Fruit fly (Drosophila melanogaster) whole organism, embryonic: ENCODE measurements around the gene CG13616.

Experiments
- Abd-B ChIP-seq: fragments of 200-800 bp; sonication (Bioruptor generic); optimal IDR thresholded peaks from 2 replicates; lab custom pipeline; 2018; ENCODE audit warnings: missing biosample characterization, mild to moderate bottlenecking, missing genetic modification characterization, moderate library complexity
- Aef1 ChIP-seq: fragments of 200-800 bp; sonication (Bioruptor generic); IDR thresholded peaks from 3 replicates; pipeline ENCODE4 v1.3.6; 2022; ENCODE audit warnings: missing biosample characterization, missing genetic modification characterization
- B-H1 ChIP-seq: fragments of 200-800 bp; sonication (Bioruptor generic); IDR thresholded peaks from 3 replicates; pipeline ENCODE4 v1.3.6; 2022; ENCODE audit warnings: missing biosample characterization, missing genetic modification characterization
- Bteb2 ChIP-seq: fragments of 200-800 bp; sonication (Bioruptor generic); optimal IDR thresholded peaks from 2 replicates; lab custom pipeline; 2016; ENCODE audit warnings: missing biosample characterization, missing genetic modification characterization
- CG12769 ChIP-seq: fragments of 200-800 bp; sonication (Bioruptor generic); optimal IDR thresholded peaks from 2 replicates; lab custom pipeline; 2019; ENCODE audit warnings: missing biosample characterization, mild to moderate bottlenecking, missing genetic modification characterization, moderate library complexity
- CG13624 ChIP-seq: fragments of 200-800 bp; sonication (Bioruptor generic); optimal IDR thresholded peaks from 2 replicates; lab custom pipeline; 2016; ENCODE audit warnings: missing biosample characterization, missing genetic modification characterization
- CG13775 ChIP-seq: fragments of 200-800 bp; sonication (Bioruptor generic); optimal IDR thresholded peaks from 3 replicates; lab custom pipeline; 2017; ENCODE audit warnings: missing biosample characterization, mild to moderate bottlenecking, missing genetic modification characterization
- CG13894 ChIP-seq: fragments of 200-800 bp; sonication (Bioruptor generic); optimal IDR thresholded peaks from 3 replicates; lab custom pipeline; 2018; ENCODE audit warnings: missing biosample characterization, mild to moderate bottlenecking, missing genetic modification characterization, moderate library complexity
- CG1602 ChIP-seq: fragments of 200-800 bp; sonication (Bioruptor generic); optimal IDR thresholded peaks from 3 replicates; lab custom pipeline; 2016; ENCODE audit warnings: missing biosample characterization, missing genetic modification characterization
- CG17385 ChIP-seq: fragments of 200-800 bp; sonication (Bioruptor generic); optimal IDR thresholded peaks from 3 replicates; lab custom pipeline; 2018; ENCODE audit warnings: missing biosample characterization, mild to moderate bottlenecking, missing genetic modification characterization
- CG17612 ChIP-seq: fragments of 200-800 bp; sonication (Bioruptor generic); IDR thresholded peaks from 2 replicates; pipeline ENCODE4 v1.3.6; 2022; ENCODE audit warnings: missing biosample characterization, missing genetic modification characterization
- CG1792 ChIP-seq: fragments of 200-800 bp; sonication (Bioruptor generic); optimal IDR thresholded peaks from 2 replicates; lab custom pipeline; 2016; ENCODE audit warnings: missing biosample characterization, missing genetic modification characterization
- CG18262 ChIP-seq: fragments of 200-800 bp; optimal IDR thresholded peaks from 3 replicates; lab custom pipeline; 2019; ENCODE audit warnings: missing biosample characterization, mild to moderate bottlenecking, missing genetic modification characterization, moderate library complexity
- CG18599 ChIP-seq: fragments of 200-800 bp; sonication (Bioruptor generic); optimal IDR thresholded peaks from 3 replicates; lab custom pipeline; 2017; ENCODE audit warnings: missing biosample characterization, missing genetic modification characterization, mild to moderate bottlenecking, moderate library complexity, missing genetic modification reagents
- CG3726 ChIP-seq: fragments of 200-800 bp; sonication (Bioruptor generic); IDR thresholded peaks from 3 replicates; pipeline ENCODE4, ENCODE4 v1.3.6; 2022; ENCODE audit warnings: missing biosample characterization, missing genetic modification characterization
- CG5245 ChIP-seq: fragments of 200-800 bp; sonication (Bioruptor generic); optimal IDR thresholded peaks from 3 replicates; lab custom pipeline; 2016; ENCODE audit warnings: missing biosample characterization, missing genetic modification characterization
- CG6854 ChIP-seq: fragments of 200-800 bp; sonication (Bioruptor generic); optimal IDR thresholded peaks from 3 replicates; lab custom pipeline; 2017; ENCODE audit warnings: missing biosample characterization, mild to moderate bottlenecking, missing genetic modification characterization
- CG7987 ChIP-seq: fragments of 200-800 bp; sonication (Bioruptor generic); optimal IDR thresholded peaks from 2 replicates; lab custom pipeline; 2018; ENCODE audit warnings: missing biosample characterization, mild to moderate bottlenecking, missing genetic modification characterization, moderate library complexity
- CG9437 ChIP-seq: fragments of 200-800 bp; sonication (Bioruptor generic); optimal IDR thresholded peaks from 2 replicates; lab custom pipeline; 2018; ENCODE audit warnings: missing biosample characterization, mild to moderate bottlenecking, missing genetic modification characterization
- Dek ChIP-seq: fragments of 200-800 bp; sonication (Bioruptor generic); optimal IDR thresholded peaks from 3 replicates; lab custom pipeline; 2019; ENCODE audit warnings: missing biosample characterization, mild to moderate bottlenecking, missing genetic modification characterization, moderate library complexity
- Eip74EF ChIP-seq, 2 experiments: fragments of 200-800 bp in 1 of 2; fragments of >200 bp in 1 of 2; sonication (Bioruptor generic) in 1 of 2; optimal IDR thresholded peaks; 2 replicates each; lab custom pipeline; 2017 to 2019; ENCODE audit warnings: missing biosample characterization in 2 of 2, missing genetic modification characterization in 2 of 2, mild to moderate bottlenecking in 1 of 2, moderate library complexity in 1 of 2
- Hmr ChIP-seq: fragments of 200-800 bp; sonication (Bioruptor generic); optimal IDR thresholded peaks from 3 replicates; lab custom pipeline; 2017; ENCODE audit warnings: mild to moderate bottlenecking, missing biosample characterization, missing genetic modification reagents, missing genetic modification characterization
- Hr3 ChIP-seq: fragments of 200-800 bp; sonication (Bioruptor generic); optimal IDR thresholded peaks from 3 replicates; lab custom pipeline; 2016; ENCODE audit warnings: missing biosample characterization, missing genetic modification characterization
- Lim3 ChIP-seq: fragments of 200-800 bp; sonication (Bioruptor generic); IDR thresholded peaks from 2 replicates; pipeline ENCODE4 v1.3.6; 2022; ENCODE audit warnings: missing biosample characterization, missing genetic modification characterization
- MBD-R2 ChIP-seq: fragments of 200-800 bp; sonication (Bioruptor generic); IDR thresholded peaks from 2 replicates; pipeline ENCODE4 v1.3.6; 2022; ENCODE audit warnings: missing biosample characterization, missing genetic modification characterization
- MESR4 ChIP-seq: fragments of 200-800 bp; sonication (Bioruptor generic); optimal IDR thresholded peaks from 2 replicates; lab custom pipeline; 2018; ENCODE audit warnings: missing biosample characterization, mild to moderate bottlenecking, missing genetic modification characterization, moderate library complexity
- Max ChIP-seq: fragments of 200-800 bp; sonication (Bioruptor generic); optimal IDR thresholded peaks from 2 replicates; lab custom pipeline; 2016; ENCODE audit warnings: missing biosample characterization, mild to moderate bottlenecking, missing genetic modification characterization
- Med ChIP-seq: fragments of 200-800 bp; sonication (Bioruptor generic); peaks from one replicate; lab custom pipeline; 2016; ENCODE audit warnings: missing biosample characterization, missing genetic modification characterization, mild to moderate bottlenecking, inconsistent platforms, moderate library complexity
- Mes4 ChIP-seq: fragments of 200-800 bp; sonication (Bioruptor generic); optimal IDR thresholded peaks from 2 replicates; lab custom pipeline; 2016; ENCODE audit warnings: missing biosample characterization, missing genetic modification characterization
- ab ChIP-seq: fragments of 200-800 bp; sonication (Bioruptor generic); optimal IDR thresholded peaks from 2 replicates; lab custom pipeline; 2016; ENCODE audit warnings: missing biosample characterization, missing genetic modification characterization
- abd-A ChIP-seq: fragments of 200-800 bp; sonication (Bioruptor generic); optimal IDR thresholded peaks from 3 replicates; lab custom pipeline; 2019; ENCODE audit warnings: missing biosample characterization, mild to moderate bottlenecking, missing genetic modification characterization, moderate library complexity
- chinmo ChIP-seq: fragments of 200-800 bp; sonication (Bioruptor generic); IDR thresholded peaks from 4 replicates; pipeline ENCODE4 v1.3.6; 2022; ENCODE audit warnings: missing biosample characterization, missing genetic modification characterization; ENCODE audit not compliant: partially characterized antibody
- crc ChIP-seq: fragments of 200-800 bp; sonication (Bioruptor generic); optimal IDR thresholded peaks from 2 replicates; lab custom pipeline; 2016; ENCODE audit warnings: missing biosample characterization, missing genetic modification characterization
- dmrt11E ChIP-seq: fragments of 200-800 bp; sonication (Bioruptor generic); optimal IDR thresholded peaks from 3 replicates; lab custom pipeline; 2018; ENCODE audit warnings: missing biosample characterization, mild to moderate bottlenecking, missing genetic modification characterization, moderate library complexity
- ind ChIP-seq: fragments of 200-800 bp; sonication (Bioruptor generic); optimal IDR thresholded peaks from 3 replicates; lab custom pipeline; 2016; ENCODE audit warnings: missing biosample characterization, missing genetic modification characterization
- inv ChIP-seq: fragments of 200-800 bp; sonication (Bioruptor generic); IDR thresholded peaks from 2 replicates; pipeline ENCODE4 v1.3.6; 2022; ENCODE audit warnings: missing biosample characterization, missing genetic modification characterization; ENCODE audit not compliant: partially characterized antibody
- ken ChIP-seq: fragments of 200-800 bp; sonication (Bioruptor generic); IDR thresholded peaks from 3 replicates; pipeline ENCODE4 v1.3.6; 2022; ENCODE audit warnings: missing biosample characterization, missing genetic modification characterization
- lilli ChIP-seq: fragments of 200-800 bp; sonication (Bioruptor generic); optimal IDR thresholded peaks from 3 replicates; lab custom pipeline; 2016; ENCODE audit warnings: missing biosample characterization, missing genetic modification characterization
- mam ChIP-seq: fragments of 200-800 bp; sonication (Bioruptor generic); optimal IDR thresholded peaks from 3 replicates; lab custom pipeline; 2016; ENCODE audit warnings: missing biosample characterization, missing genetic modification characterization
- nerfin-1 ChIP-seq: fragments of 200-800 bp; sonication (Bioruptor generic); optimal IDR thresholded peaks from 3 replicates; lab custom pipeline; 2019; ENCODE audit warnings: missing biosample characterization, mild to moderate bottlenecking, missing genetic modification characterization, moderate library complexity
- nom ChIP-seq: fragments of 200-800 bp; sonication (Bioruptor generic); optimal IDR thresholded peaks from 2 replicates; lab custom pipeline; 2017; ENCODE audit warnings: missing biosample characterization, missing genetic modification characterization, mild to moderate bottlenecking, moderate library complexity, missing genetic modification reagents
- pfk ChIP-seq: fragments of 200-800 bp; sonication (Bioruptor generic); optimal IDR thresholded peaks from 2 replicates; lab custom pipeline; 2018; ENCODE audit warnings: missing biosample characterization, mild to moderate bottlenecking, missing genetic modification characterization, moderate library complexity
- run ChIP-seq: fragments of 200-800 bp; sonication (Bioruptor generic); optimal IDR thresholded peaks from 3 replicates; lab custom pipeline; 2018; ENCODE audit warnings: missing biosample characterization, mild to moderate bottlenecking, missing genetic modification characterization
- scrt ChIP-seq: fragments of 200-800 bp; sonication (Bioruptor generic); optimal IDR thresholded peaks from 2 replicates; lab custom pipeline; 2018; ENCODE audit warnings: missing biosample characterization, mild to moderate bottlenecking, missing genetic modification characterization, moderate library complexity
- sens-2 ChIP-seq: fragments of 200-800 bp; sonication (Bioruptor generic); IDR thresholded peaks from 2 replicates; pipeline ENCODE4 v1.3.6; 2022; ENCODE audit warnings: missing biosample characterization, missing genetic modification characterization
- sim ChIP-seq: fragments of 200-800 bp; sonication (Bioruptor generic); IDR thresholded peaks from 2 replicates; pipeline ENCODE4 v1.3.6; 2022; ENCODE audit warnings: missing biosample characterization, missing genetic modification characterization
- slp2 ChIP-seq: fragments of 200-800 bp; sonication (Bioruptor generic); optimal IDR thresholded peaks from 2 replicates; lab custom pipeline; 2016; ENCODE audit warnings: missing biosample characterization, missing genetic modification characterization
- trem ChIP-seq: fragments of 200-800 bp; optimal IDR thresholded peaks from 3 replicates; lab custom pipeline; 2019; ENCODE audit warnings: missing biosample characterization, mild to moderate bottlenecking, missing genetic modification characterization, moderate library complexity
- ttk ChIP-seq: fragments of 200-800 bp; sonication (Bioruptor generic); IDR thresholded peaks from 2 replicates; pipeline ENCODE4 v2.1.2; 2022; ENCODE audit warnings: missing biosample characterization, missing genetic modification characterization

The CG13616 gene

dm6 chr3R:24348420-24349190, 44.1 kb upstream of the CG13616 start, which contains the start of the genes CG5746 and CG6454 (continued):
- peak; percentile 73 for TF ChIP-seq Hr3 (GFP tag; lab: Kevin White, UChicago)
- peak; percentile 11 for TF ChIP-seq crc
- TF ChIP-seq Bteb2 (GFP tag; lab: Kevin White, UChicago), result no peak
- TF ChIP-seq nerfin-1 (tag; lab: Kevin White, UChicago), result no peak
- peak; percentile 42 for TF ChIP-seq Dek (tag; lab: Kevin White, UChicago)
- TF ChIP-seq sim (GFP tag; lab: Robert Waterston, UW), result no peak
- TF ChIP-seq Med (GFP tag; lab: Kevin White, UChicago), result peak; percentile 64
- no peak for TF ChIP-seq CG18262 (tag; lab: Kevin White, UChicago)
- TF ChIP-seq Aef1 (GFP tag; lab: Robert Waterston, UW), result peak; percentile 50; the same call in 2 of the 3 replicates
- TF ChIP-seq chinmo, result no peak
- TF ChIP-seq CG13775 (GFP tag; lab: Kevin White, UChicago), result peak; percentile 74
- peak; percentile 99 for TF ChIP-seq trem (tag; lab: Kevin White, UChicago)
- TF ChIP-seq CG1792 (GFP tag; lab: Kevin White, UChicago), result peak; percentile 12
- no peak for TF ChIP-seq CG13894 (tag; lab: Kevin White, UChicago)
- TF ChIP-seq scrt (GFP tag; lab: Kevin White, UChicago), result no peak
- TF ChIP-seq ab (GFP tag; lab: Kevin White, UChicago), result no peak
- TF ChIP-seq Lim3, result no peak
- TF ChIP-seq B-H1 (GFP tag; lab: Robert Waterston, UW), result no peak
- TF ChIP-seq sens-2 (GFP tag; lab: Robert Waterston, UW), result no peak
- TF ChIP-seq Mes4 (GFP tag; lab: Kevin White, UChicago), result no peak
- no peak for TF ChIP-seq pfk (GFP tag; lab: Kevin White, UChicago)
- TF ChIP-seq CG13624, result peak; percentile 53
- peak; percentile 99 for TF ChIP-seq MESR4 (GFP tag; lab: Kevin White, UChicago)
- TF ChIP-seq mam (GFP tag; lab: Kevin White, UChicago), result peak; percentile 68
- TF ChIP-seq CG7987 (GFP tag; lab: Kevin White, UChicago), result no peak
- no peak for TF ChIP-seq Abd-B (GFP tag; lab: Kevin White, UChicago)
- TF ChIP-seq ttk (GFP tag; lab: Robert Waterston, UW), result no peak
- no peak for TF ChIP-seq CG3726 (GFP tag; lab: Robert Waterston, UW)
- TF ChIP-seq inv, result no peak
- peak; percentile 51 for TF ChIP-seq CG1602
- TF ChIP-seq ind (GFP tag; lab: Kevin White, UChicago), result no peak
- no peak for TF ChIP-seq CG12769 (tag; lab: Kevin White, UChicago)
- TF ChIP-seq ken (GFP tag; lab: Robert Waterston, UW), result no peak
- peak; percentile 28 for TF ChIP-seq CG5245 (GFP tag; lab: Kevin White, UChicago)
- TF ChIP-seq CG9437, result peak; percentile 70
- no peak for TF ChIP-seq CG18599
- TF ChIP-seq abd-A (tag; lab: Kevin White, UChicago), result no peak
- peak; percentile 95 for TF ChIP-seq CG17385 (GFP tag; lab: Kevin White, UChicago)
- TF ChIP-seq nom, result no peak
- TF ChIP-seq dmrt11E (tag; lab: Kevin White, UChicago), result peak; percentile 61
- TF ChIP-seq slp2 (GFP tag; lab: Kevin White, UChicago), result peak; percentile 48
- peak; percentile 39 for TF ChIP-seq Max
- TF ChIP-seq Hmr, result no peak
- no peak for TF ChIP-seq Eip74EF (GFP tag; optimal IDR thresholded peaks at IDR 0.05; lab: Kevin White, UChicago)
- TF ChIP-seq CG17612 (GFP tag; lab: Robert Waterston, UW), result no peak
- TF ChIP-seq CG6854 (GFP tag; lab: Kevin White, UChicago), result no peak
- TF ChIP-seq run, result no peak
- peak; percentile 76 for TF ChIP-seq lilli
- peak; percentile 55; the same call in 1 of the 2 replicates for TF ChIP-seq MBD-R2
